Fruit fly (Drosophila melanogaster) whole organism, prepupa: Measurements from ENCODE around the gene fliI.

Experiments used
- Blimp-1 ChIP-seq: fragments of 200-800 bp; sonication (Bioruptor generic); optimal IDR thresholded peaks from 3 replicates; lab custom pipeline; 2017; ENCODE audit warnings: missing biosample characterization, missing genetic modification characterization, mild to moderate bottlenecking, moderate library complexity, missing genetic modification reagents
- CG11294 ChIP-seq: fragments of 200-800 bp; sonication (Bioruptor generic); IDR thresholded peaks from 2 replicates; pipeline ENCODE4 v1.3.6; 2022; ENCODE audit warnings: missing biosample characterization, missing genetic modification characterization
- CG11902 ChIP-seq: fragments of 200-800 bp; sonication (Bioruptor generic); optimal IDR thresholded peaks from 3 replicates; lab custom pipeline; 2016; ENCODE audit warnings: missing biosample characterization, missing genetic modification characterization
- CG15336 ChIP-seq: fragments of 200-800 bp; sonication (Bioruptor generic); IDR thresholded peaks from 2 replicates; pipeline ENCODE4 v1.3.6; 2022; ENCODE audit warnings: missing biosample characterization, missing genetic modification characterization
- CG1621 ChIP-seq: fragments of 200-800 bp; sonication (Bioruptor generic); optimal IDR thresholded peaks from 3 replicates; lab custom pipeline; 2018; ENCODE audit warnings: missing biosample characterization, mild to moderate bottlenecking, missing genetic modification characterization
- CG16779 ChIP-seq: fragments of 200-800 bp; sonication (Bioruptor generic); optimal IDR thresholded peaks from 3 replicates; lab custom pipeline; 2017; ENCODE audit warnings: missing biosample characterization, mild to moderate bottlenecking, missing genetic modification characterization
- CG31627 ChIP-seq: fragments of 200-800 bp; sonication (Bioruptor generic); optimal IDR thresholded peaks from 3 replicates; lab custom pipeline; 2016; ENCODE audit warnings: missing biosample characterization, missing genetic modification characterization
- CG32006 ChIP-seq: fragments of 200-800 bp; sonication (Bioruptor generic); optimal IDR thresholded peaks from 3 replicates; lab custom pipeline; 2017; ENCODE audit warnings: missing biosample characterization, mild to moderate bottlenecking, missing genetic modification characterization
- CG34406 ChIP-seq: fragments of 200-800 bp; sonication (Bioruptor generic); optimal IDR thresholded peaks from 3 replicates; lab custom pipeline; 2016; ENCODE audit warnings: missing biosample characterization, missing genetic modification characterization
- CG6163 ChIP-seq: fragments of 200-800 bp; sonication (Bioruptor generic); IDR thresholded peaks from 3 replicates; pipeline ENCODE4 v1.3.6; 2022; ENCODE audit warnings: missing biosample characterization, missing genetic modification characterization
- CG6276 ChIP-seq: fragments of 200-800 bp; sonication (Bioruptor generic); optimal IDR thresholded peaks from 2 replicates; lab custom pipeline; 2017; ENCODE audit warnings: missing biosample characterization, mild to moderate bottlenecking, missing genetic modification characterization
- CG6808 ChIP-seq: fragments of 200-800 bp; sonication (Bioruptor generic); optimal IDR thresholded peaks from 3 replicates; lab custom pipeline; 2017; ENCODE audit warnings: missing biosample characterization, missing genetic modification characterization, mild to moderate bottlenecking, moderate library complexity, missing genetic modification reagents
- CG7368 ChIP-seq: fragments of 200-800 bp; sonication (Bioruptor generic); optimal IDR thresholded peaks from 3 replicates; lab custom pipeline; 2016; ENCODE audit warnings: missing biosample characterization, missing genetic modification characterization
- CG8119 ChIP-seq: fragments of 200-800 bp; sonication (Bioruptor generic); IDR thresholded peaks from 3 replicates; pipeline ENCODE4 v1.3.6; 2022; ENCODE audit warnings: missing biosample characterization, missing genetic modification characterization
- CG9139 ChIP-seq: fragments of 200-800 bp; sonication (Bioruptor generic); optimal IDR thresholded peaks from 3 replicates; lab custom pipeline; 2017; ENCODE audit warnings: missing biosample characterization, mild to moderate bottlenecking, missing genetic modification characterization
- Eip75B ChIP-seq: fragments of 200-800 bp; sonication (Bioruptor generic); optimal IDR thresholded peaks from 3 replicates; lab custom pipeline; 2016; ENCODE audit warnings: missing biosample characterization, missing genetic modification characterization
- Eip78C ChIP-seq: fragments of 200-800 bp; sonication (Bioruptor generic); peaks from one replicate; lab custom pipeline; 2016; ENCODE audit warnings: missing biosample characterization, missing genetic modification characterization
- Ets21C ChIP-seq: fragments of 200-800 bp; sonication (Bioruptor generic); optimal IDR thresholded peaks from 3 replicates; lab custom pipeline; 2016; ENCODE audit warnings: missing biosample characterization, missing genetic modification characterization
- Ets96B ChIP-seq: fragments of 200-800 bp; optimal IDR thresholded peaks from 2 replicates; lab custom pipeline; 2019; ENCODE audit warnings: missing biosample characterization, mild to moderate bottlenecking, missing genetic modification characterization, moderate library complexity
- Gug ChIP-seq: fragments of 200-800 bp; sonication (Bioruptor generic); IDR thresholded peaks from 2 replicates; pipeline ENCODE4 v1.3.6; 2022; ENCODE audit warnings: missing biosample characterization, missing genetic modification characterization
- Hr38 ChIP-seq: sonication (Bioruptor generic); optimal IDR thresholded peaks from 2 replicates; lab custom pipeline; 2016; ENCODE audit warnings: missing biosample characterization, missing genetic modification characterization
- Hr39 ChIP-seq: fragments of 200-800 bp; sonication (Bioruptor generic); optimal IDR thresholded peaks from 2 replicates; lab custom pipeline; 2016; ENCODE audit warnings: missing biosample characterization, missing genetic modification characterization
- Lpt ChIP-seq: fragments of 200-800 bp; sonication (Bioruptor generic); optimal IDR thresholded peaks from 3 replicates; lab custom pipeline; 2016; ENCODE audit warnings: missing biosample characterization, missing genetic modification characterization
- OdsH ChIP-seq: fragments of 200-800 bp; sonication (Bioruptor generic); optimal IDR thresholded peaks from 3 replicates; lab custom pipeline; 2016; ENCODE audit warnings: missing biosample characterization, missing genetic modification characterization
- Sox102F ChIP-seq: fragments of 200-800 bp; sonication (Bioruptor generic); optimal IDR thresholded peaks from 2 replicates; lab custom pipeline; 2016; ENCODE audit warnings: missing biosample characterization, mild to moderate bottlenecking, missing genetic modification characterization
- Sox14 ChIP-seq: fragments of 200-800 bp; sonication (Bioruptor generic); optimal IDR thresholded peaks from 3 replicates; lab custom pipeline; 2016; ENCODE audit warnings: missing biosample characterization, missing genetic modification characterization
- Sox15 ChIP-seq: fragments of 200-800 bp; sonication (Bioruptor generic); optimal IDR thresholded peaks from 3 replicates; lab custom pipeline; 2016; ENCODE audit warnings: missing biosample characterization, missing genetic modification characterization
- achi ChIP-seq: fragments of 200-800 bp; sonication (Bioruptor generic); optimal IDR thresholded peaks from 3 replicates; lab custom pipeline; 2016; ENCODE audit warnings: missing biosample characterization, missing genetic modification characterization
- dsx ChIP-seq: fragments of 200-800 bp; optimal IDR thresholded peaks from 3 replicates; lab custom pipeline; 2019; ENCODE audit warnings: missing biosample characterization, mild to moderate bottlenecking, missing genetic modification characterization, moderate library complexity; ENCODE audit not compliant: poor library complexity, severe bottlenecking
- esn ChIP-seq: fragments of 200-800 bp; sonication (Bioruptor generic); optimal IDR thresholded peaks from 2 replicates; lab custom pipeline; 2016; ENCODE audit warnings: missing biosample characterization, mild to moderate bottlenecking, missing genetic modification characterization, moderate library complexity
- fd85E ChIP-seq: fragments of 200-800 bp; sonication (Bioruptor generic); optimal IDR thresholded peaks from 3 replicates; lab custom pipeline; 2016; ENCODE audit warnings: missing biosample characterization, missing genetic modification characterization
- fkh ChIP-seq: fragments of 200-800 bp; sonication (Bioruptor generic); optimal IDR thresholded peaks from 3 replicates; lab custom pipeline; 2017; ENCODE audit warnings: missing biosample characterization, mild to moderate bottlenecking, missing genetic modification characterization, moderate library complexity
- lz ChIP-seq: fragments of 200-800 bp; sonication (Bioruptor generic); optimal IDR thresholded peaks from 3 replicates; lab custom pipeline; 2016; ENCODE audit warnings: missing biosample characterization, missing genetic modification characterization
- net ChIP-seq: fragments of 200-800 bp; sonication (Bioruptor generic); optimal IDR thresholded peaks from 3 replicates; lab custom pipeline; 2016; ENCODE audit warnings: missing biosample characterization, missing genetic modification characterization
- salr ChIP-seq, 2 experiments: fragments of 200-800 bp; sonication (Bioruptor generic); optimal IDR thresholded peaks; 3 replicates each; lab custom pipeline; 2016 to 2018; ENCODE audit warnings: missing biosample characterization in 2 of 2, missing genetic modification characterization in 2 of 2, mild to moderate bottlenecking in 1 of 2
- ss ChIP-seq, 2 experiments: fragments of 200-800 bp; sonication (Bioruptor generic); optimal IDR thresholded peaks; 2 replicates in 1 of 2; 3 replicates in 1 of 2; lab custom pipeline; 2017 to 2018; ENCODE audit warnings: mild to moderate bottlenecking in 2 of 2, missing biosample characterization in 2 of 2, missing genetic modification characterization in 2 of 2, moderate library complexity in 1 of 2
- svp ChIP-seq: fragments of 200-800 bp; sonication (Bioruptor generic); peaks from one replicate; lab custom pipeline; 2016; ENCODE audit warnings: missing biosample characterization, missing genetic modification characterization
- vri ChIP-seq: fragments of 200-800 bp; sonication (Bioruptor generic); optimal IDR thresholded peaks from 3 replicates; lab custom pipeline; 2016; ENCODE audit warnings: missing biosample characterization, mild to moderate bottlenecking, missing genetic modification characterization

fliI gene

dm6 chrX:21322289-21322981, 17.1 kb upstream of the fliI start (continued):
- TF ChIP-seq vri (GFP tag; lab: Kevin White, UChicago) = no peak
- TF ChIP-seq CG6163 (GFP tag; lab: Robert Waterston, UW) = no peak
- TF ChIP-seq Sox102F (GFP tag; lab: Kevin White, UChicago) = no peak
- peak; percentile 44 for TF ChIP-seq CG6276 (GFP tag; lab: Kevin White, UChicago)
- no peak for TF ChIP-seq Ets21C (GFP tag; lab: Kevin White, UChicago)
- TF ChIP-seq CG11902 (GFP tag; lab: Kevin White, UChicago) = peak; percentile 22
- TF ChIP-seq achi (GFP tag; lab: Kevin White, UChicago) = no peak
- no peak for TF ChIP-seq CG34406 (GFP tag; lab: Kevin White, UChicago)
- no peak for TF ChIP-seq CG9139 (GFP tag; lab: Kevin White, UChicago)
- no peak for TF ChIP-seq Gug (GFP tag; lab: Robert Waterston, UW)
- TF ChIP-seq salr (GFP tag; optimal IDR thresholded peaks at IDR 0.05; lab: Kevin White, UChicago) = no peak
- peak; percentile 5 for TF ChIP-seq Blimp-1
- no peak for TF ChIP-seq Lpt
- TF ChIP-seq Eip75B (GFP tag; lab: Kevin White, UChicago) = peak; percentile 33
- peak; percentile 1 for TF ChIP-seq CG7368 (GFP tag; lab: Kevin White, UChicago)
- no peak; the same call in 1 of the 2 replicates for TF ChIP-seq CG11294 (GFP tag; lab: Robert Waterston, UW)
- no peak for TF ChIP-seq CG16779 (tag; lab: Kevin White, UChicago)
- no peak for TF ChIP-seq net
- no peak for TF ChIP-seq fd85E (GFP tag; lab: Kevin White, UChicago)

- TF ChIP-seq ss (GFP tag; optimal IDR thresholded peaks at IDR 0.05; lab: Kevin White, UChicago) = peak; percentile 27 to 36
- no peak for TF ChIP-seq Sox102F (GFP tag; lab: Kevin White, UChicago)
- peak; percentile 24; the same call in 2 of the 3 replicates for TF ChIP-seq CG6163 (GFP tag; lab: Robert Waterston, UW)
- TF ChIP-seq CG15336 (GFP tag; lab: Robert Waterston, UW) = 0 out of 2 replicates have a peak, but pooled peaks have one; percentile 7
- peak; percentile 39 for TF ChIP-seq CG1621
- peak; percentile 63 for TF ChIP-seq svp (GFP tag; lab: Kevin White, UChicago)
- no peak for TF ChIP-seq OdsH (GFP tag; lab: Kevin White, UChicago)
- peak; percentile 43 for TF ChIP-seq Eip78C (GFP tag; lab: Kevin White, UChicago)
These were observed 16.3 kb upstream of the fliI start for dm6 chrX:21323171-21323695.

- TF ChIP-seq achi (GFP tag; lab: Kevin White, UChicago) (peak; percentile 0), CG6808 (GFP tag; lab: Kevin White, UChicago) (no peak), Hr39 (no peak), CG15336 (GFP tag; lab: Robert Waterston, UW) (0 out of 2 replicates have a peak, but pooled peaks have one; percentile 22), fkh (peak; percentile 74), Ets96B (no peak), Eip78C (GFP tag; lab: Kevin White, UChicago) (peak; percentile 35), CG6276 (GFP tag; lab: Kevin White, UChicago) (no peak), Sox14 (GFP tag; lab: Kevin White, UChicago) (peak; percentile 25), CG11294 (GFP tag; lab: Robert Waterston, UW) (no peak), CG6163 (GFP tag; lab: Robert Waterston, UW) (0 out of 3 replicates have a peak, but pooled peaks have one; percentile 6), CG31627 (GFP tag; lab: Kevin White, UChicago) (peak; percentile 9)
These were observed 15.4 kb upstream of the fliI start, which contains the start of the genes Dd and CG1486 for dm6 chrX:21323933-21324688. Gene Dd, minus strand, starts transcription at chrX:21324009. Gene CG1486, plus strand, starts transcription at chrX:21324046.

- TF ChIP-seq ss (GFP tag; optimal IDR thresholded peaks at IDR 0.05; lab: Kevin White, UChicago) (no peak), CG32006 (GFP tag; lab: Kevin White, UChicago) (no peak), CG9139 (GFP tag; lab: Kevin White, UChicago) (no peak), dsx (no peak), CG8119 (GFP tag; lab: Robert Waterston, UW) (no peak), fkh (no peak), CG11902 (GFP tag; lab: Kevin White, UChicago) (no peak), lz (GFP tag; lab: Kevin White, UChicago) (no peak), Hr38 (GFP tag; lab: Kevin White, UChicago) (no peak), esn (no peak), Hr39 (no peak), salr (GFP tag; optimal IDR thresholded peaks at IDR 0.05; lab: Kevin White, UChicago) (no peak), vri (GFP tag; lab: Kevin White, UChicago) (no peak), Blimp-1 (no peak), Sox15 (no peak), CG15336 (GFP tag; lab: Robert Waterston, UW) (no peak), Eip78C (GFP tag; lab: Kevin White, UChicago) (no peak), fd85E (GFP tag; lab: Kevin White, UChicago) (no peak)
These were observed 6.4 kb upstream of the fliI start for dm6 chrX:21333135-21333534.
